Fruit fly (Drosophila melanogaster) Kc167 (cell line): ENCODE measurements around the gene Kmn2.

ENCODE experiments used
- Myc ChIP-seq: fragments of >200 bp; optimal IDR thresholded peaks from 2 replicates; lab custom pipeline; 2017; ENCODE audit warnings: missing external identifiers
- Sin3A ChIP-seq: fragments of >200 bp; optimal IDR thresholded peaks from 2 replicates; lab custom pipeline; 2018; ENCODE audit warnings: missing external identifiers
- h ChIP-seq: fragments of >200 bp; optimal IDR thresholded peaks from 3 replicates; lab custom pipeline; 2018; ENCODE audit warnings: missing external identifiers
- insv ChIP-seq: fragments of >200 bp; optimal IDR thresholded peaks from 3 replicates; lab custom pipeline; 2018; ENCODE audit warnings: missing external identifiers
- psq ChIP-seq: fragments of >200 bp; optimal IDR thresholded peaks from 2 replicates; lab custom pipeline; 2017; ENCODE audit warnings: missing external identifiers
- ttk ChIP-seq: sonication (Bioruptor generic); optimal IDR thresholded peaks from 2 replicates; lab custom pipeline; 2017; ENCODE audit warnings: missing external identifiers

Gene Kmn2

DNA sequence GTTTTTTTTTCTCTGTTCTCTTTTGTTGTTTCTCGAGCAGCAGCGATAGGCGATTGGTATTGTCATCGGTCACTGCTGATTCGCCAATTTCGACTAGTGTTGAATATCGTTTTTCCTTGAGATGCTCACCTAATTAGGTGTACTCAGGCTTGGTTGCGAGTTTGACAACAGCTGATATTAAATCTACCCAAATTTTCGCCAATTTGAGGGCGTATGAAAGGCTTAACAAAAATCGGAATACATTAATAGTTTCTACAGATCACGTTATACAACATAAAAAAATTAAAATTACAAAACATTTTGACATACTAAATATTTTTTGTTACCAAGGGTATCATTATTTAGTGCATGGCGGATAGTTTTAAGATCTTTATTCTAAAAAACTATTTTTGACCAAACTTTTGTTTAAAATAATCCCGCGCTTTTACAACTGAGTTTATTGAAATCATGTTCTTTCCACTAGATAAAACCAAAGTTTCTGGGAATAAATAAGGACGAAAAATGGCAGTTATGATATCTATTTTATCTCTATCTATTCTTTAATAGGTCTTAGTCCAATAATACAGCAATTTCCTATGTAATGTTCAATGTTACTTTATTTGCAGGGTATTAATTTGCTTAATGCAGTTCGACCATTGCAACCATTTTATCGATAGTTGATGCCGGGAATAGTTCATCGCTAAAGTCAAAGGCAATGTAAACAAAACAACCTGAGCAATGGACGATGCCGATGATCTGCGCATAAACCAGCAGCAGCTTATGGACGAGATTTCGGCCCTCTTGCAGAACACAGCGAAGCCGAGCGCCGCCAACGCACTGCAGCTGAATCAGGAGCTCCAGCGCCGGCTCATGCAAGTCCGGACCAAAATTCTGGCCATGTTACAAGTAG, 12.3 kb upstream of the Kmn2 start, which contains the start of the genes CG10435 and Pbp95:
CG10435 (minus strand) TSS at position 81 of the 889 bp plus-strand sequence.
Pbp95 (plus strand) TSS at position 671 of the 889 bp plus-strand sequence.
- no peak for TF ChIP-seq Myc (lab: Kevin White, UChicago)
- no peak for TF ChIP-seq Sin3A
- no peak for TF ChIP-seq psq (lab: Kevin White, UChicago)

DNA sequence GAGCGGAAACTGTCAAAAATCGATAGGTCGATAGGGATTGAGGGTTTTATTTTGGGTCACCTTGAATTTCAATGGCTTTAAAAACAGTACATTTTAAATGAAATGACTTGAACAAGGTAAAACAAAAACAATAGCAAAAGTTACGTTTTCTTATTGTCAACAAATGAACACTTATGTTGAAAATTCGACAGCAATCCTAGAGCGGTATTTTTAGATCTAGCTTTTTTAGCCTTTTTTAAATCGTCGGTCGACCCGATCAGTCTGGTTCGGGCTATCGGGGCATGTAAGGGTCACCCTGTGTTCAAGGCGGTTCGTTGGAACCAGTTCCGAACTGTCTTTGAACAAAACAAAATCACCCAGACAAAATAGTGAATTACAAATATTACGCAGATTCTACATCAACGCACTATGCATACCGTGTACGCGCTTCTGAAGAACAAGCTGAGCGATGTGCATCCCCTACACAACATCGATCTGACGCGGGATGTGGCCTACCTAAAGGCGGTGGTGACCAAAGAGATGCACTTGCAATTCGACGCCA, 8.0 kb upstream of the Kmn2 start, which contains the start of the genes CG11052 and CG3223:
CG11052 (minus strand) TSS at position 218 of the 541 bp plus-strand sequence.
CG3223 (plus strand) TSS at position 321 of the 541 bp plus-strand sequence.
- no peak for TF ChIP-seq Myc (lab: Kevin White, UChicago)
- TF ChIP-seq h, result no peak
- no peak for TF ChIP-seq ttk
- no peak for TF ChIP-seq Sin3A
- TF ChIP-seq psq (lab: Kevin White, UChicago), result no peak
- no peak for TF ChIP-seq insv

DNA sequence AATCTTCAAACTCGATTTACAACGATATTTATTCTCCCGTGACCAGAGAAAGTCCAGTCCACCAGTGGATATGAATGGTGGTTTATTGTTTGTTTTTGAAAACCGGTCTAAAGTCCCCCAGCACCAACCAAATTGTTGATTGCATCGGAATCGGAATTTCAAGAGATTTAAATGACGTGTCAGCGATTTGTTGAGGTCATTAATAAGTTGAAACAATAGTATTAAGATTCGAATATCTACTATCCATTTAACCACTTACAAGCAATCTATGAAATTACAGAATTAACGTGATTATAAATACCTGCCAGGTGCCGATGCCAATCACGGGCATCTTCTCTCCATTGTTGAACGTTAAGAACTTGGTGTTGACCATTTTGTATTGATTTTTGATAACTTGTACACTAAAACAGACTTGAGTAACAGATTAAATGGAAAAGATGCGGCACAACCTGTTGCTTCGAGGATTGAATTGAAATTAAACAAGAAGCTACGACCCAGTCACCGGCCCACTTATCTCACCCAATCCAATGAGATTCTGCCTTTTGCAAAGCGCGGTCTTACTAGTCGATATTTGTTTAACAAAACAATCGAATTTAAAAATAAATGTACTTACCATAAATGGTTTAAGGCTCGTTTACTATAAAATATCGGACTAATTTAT, 6.6 kb upstream of the Kmn2 start, which contains the start of gene CG2767:
CG2767 (minus strand) TSS at position 516 of the 661 bp plus-strand sequence.
- TF ChIP-seq psq (lab: Kevin White, UChicago) (no peak), Sin3A (no peak), Myc (lab: Kevin White, UChicago) (no peak), ttk (no peak), h (no peak), insv (no peak)

DNA sequence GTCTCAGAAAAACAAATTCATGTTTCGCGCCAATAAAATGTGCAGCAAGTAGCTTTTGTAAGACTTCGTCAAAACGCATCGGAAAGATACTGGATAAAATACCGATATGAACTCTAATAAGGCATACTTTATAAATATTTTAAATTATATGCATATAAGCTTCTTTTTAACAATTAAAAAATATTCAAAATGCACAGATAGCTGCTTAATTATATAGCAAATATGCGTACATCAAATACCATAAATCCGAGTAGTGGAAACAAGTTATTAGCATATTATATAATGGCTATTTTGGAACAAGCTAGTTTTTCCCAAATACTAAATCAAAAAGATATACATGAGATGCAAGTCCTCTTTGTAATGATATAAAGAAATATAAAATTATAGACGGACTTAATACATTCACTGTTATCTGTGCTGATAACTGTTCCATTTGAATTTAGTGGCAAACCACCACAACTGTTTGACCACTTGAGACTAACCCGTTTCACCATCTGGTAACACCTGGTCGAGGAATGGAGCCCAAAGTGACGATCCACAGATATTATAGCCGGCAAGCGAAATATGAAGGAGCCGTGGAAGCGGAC, 1.5 kb downstream of the Kmn2 start, which contains the start of gene PIG-H:
PIG-H (plus strand) TSS at position 303 of the 587 bp plus-strand sequence.
- TF ChIP-seq Myc (lab: Kevin White, UChicago) (no peak), insv (no peak), Sin3A (no peak), ttk (no peak), psq (lab: Kevin White, UChicago) (no peak), h (no peak)

DNA sequence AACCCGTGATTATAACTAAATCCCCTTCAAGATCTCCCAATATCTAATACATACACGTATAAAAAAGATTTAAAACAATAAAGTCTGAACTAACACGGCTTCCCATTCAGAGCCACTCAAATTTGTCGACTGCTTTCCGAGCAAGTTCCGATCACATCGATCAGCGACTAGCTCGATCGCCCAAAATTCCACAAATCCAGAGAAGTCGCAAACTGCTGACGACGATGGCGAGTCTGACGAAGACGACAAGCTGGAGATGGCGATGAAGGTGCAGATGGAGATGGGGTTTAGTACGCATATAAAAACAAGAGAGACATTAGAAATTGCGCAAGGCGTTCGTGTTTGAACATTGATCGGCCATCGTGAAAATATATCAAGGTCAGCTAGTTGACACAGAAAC, 2.3 kb downstream of the Kmn2 start:
- TF ChIP-seq h (no peak), psq (lab: Kevin White, UChicago) (no peak), insv (no peak)

DNA sequence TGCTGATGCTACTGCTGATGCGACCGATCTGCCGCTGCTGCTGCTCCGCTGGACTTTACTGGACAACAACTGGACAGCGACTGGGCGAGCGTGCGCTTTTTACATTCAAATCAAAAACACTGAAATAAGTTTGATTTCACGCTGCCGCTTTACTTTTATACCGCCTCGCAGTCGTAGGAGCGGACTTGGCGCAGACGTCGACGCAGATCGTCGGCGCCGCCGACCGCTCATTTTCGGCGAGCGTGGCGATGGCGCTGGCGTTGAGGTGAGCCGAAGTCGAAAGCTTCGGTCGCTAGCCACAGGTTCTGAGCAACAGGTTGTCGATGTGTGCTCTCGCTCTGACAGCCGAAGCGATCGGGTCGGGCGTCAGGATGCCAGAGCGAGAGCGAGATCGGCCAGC, 5.4 kb downstream of the Kmn2 start, which contains the start of gene Elovl7:
Elovl7 (minus strand) TSS at position 131 of the 400 bp plus-strand sequence.
- no peak for TF ChIP-seq Sin3A
- no peak for TF ChIP-seq insv
- TF ChIP-seq Myc (lab: Kevin White, UChicago), result no peak
- TF ChIP-seq h, result no peak
- TF ChIP-seq psq (lab: Kevin White, UChicago), result no peak
- no peak for TF ChIP-seq ttk

DNA sequence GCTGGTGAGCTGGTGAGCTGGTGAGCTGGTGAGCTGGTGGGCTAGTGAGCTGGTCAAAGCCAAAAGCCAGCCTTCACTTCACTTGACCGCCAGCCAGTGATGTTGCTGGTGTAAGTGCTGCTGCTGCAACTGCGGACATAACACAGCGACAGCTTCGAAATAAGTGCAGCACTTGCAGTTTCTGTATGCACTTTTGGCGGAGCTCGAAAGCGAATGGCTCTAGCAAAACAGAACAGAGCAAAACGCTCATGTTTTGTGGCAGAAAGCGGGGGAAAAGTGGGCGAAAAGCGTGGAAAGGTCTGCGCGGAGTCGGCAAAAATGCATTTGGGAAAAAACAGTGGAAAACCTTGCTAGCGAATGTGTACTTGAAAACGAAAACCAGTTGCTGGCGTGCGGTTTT, 6.5 kb downstream of the Kmn2 start:
- no peak for TF ChIP-seq psq (lab: Kevin White, UChicago)
- TF ChIP-seq ttk, result no peak
- no peak for TF ChIP-seq Sin3A
- TF ChIP-seq insv, result no peak
- no peak for TF ChIP-seq Myc (lab: Kevin White, UChicago)
- no peak for TF ChIP-seq h

DNA sequence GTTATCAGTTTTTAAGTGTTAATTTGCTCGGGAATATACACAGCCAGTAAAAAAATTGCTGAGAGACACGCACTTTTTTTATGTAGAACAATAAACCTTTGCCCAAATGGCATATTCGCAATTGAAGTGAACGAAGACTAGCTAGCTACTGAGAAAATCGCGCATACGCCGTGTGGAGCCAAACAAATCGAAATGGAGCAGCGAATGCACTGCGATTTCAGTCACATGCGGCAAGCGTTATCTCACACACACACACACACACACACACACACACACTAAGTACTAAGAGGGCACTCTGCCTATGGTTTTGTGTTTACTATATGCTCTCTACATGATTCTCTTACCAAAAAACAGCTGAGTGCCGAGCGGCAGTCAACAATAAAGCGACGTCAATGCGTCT, 7.6 kb downstream of the Kmn2 start:
- TF ChIP-seq ttk (no peak), h (no peak)

DNA sequence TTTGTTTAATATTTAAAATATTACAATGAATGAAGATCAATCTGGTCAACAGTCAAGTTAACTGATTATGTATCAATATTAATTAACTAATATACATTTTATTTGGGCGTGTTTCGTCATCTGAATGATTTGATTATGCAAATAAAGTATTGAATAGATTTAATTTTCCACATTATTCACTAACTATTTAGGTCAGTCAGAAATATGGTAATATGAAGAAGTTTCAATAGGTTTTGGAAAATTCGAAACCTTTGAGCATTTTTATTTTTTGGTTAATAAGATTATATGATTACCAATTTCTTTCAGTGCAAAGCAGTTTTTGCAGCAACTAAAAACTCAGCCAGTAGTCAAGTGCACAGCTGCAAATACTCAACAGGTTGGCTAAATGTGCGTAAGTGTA, 9.0 kb downstream of the Kmn2 start:
- no peak for TF ChIP-seq insv
- no peak for TF ChIP-seq ttk
- TF ChIP-seq h, result no peak
- TF ChIP-seq psq (lab: Kevin White, UChicago), result no peak
- no peak for TF ChIP-seq Myc (lab: Kevin White, UChicago)
- TF ChIP-seq Sin3A, result no peak

DNA sequence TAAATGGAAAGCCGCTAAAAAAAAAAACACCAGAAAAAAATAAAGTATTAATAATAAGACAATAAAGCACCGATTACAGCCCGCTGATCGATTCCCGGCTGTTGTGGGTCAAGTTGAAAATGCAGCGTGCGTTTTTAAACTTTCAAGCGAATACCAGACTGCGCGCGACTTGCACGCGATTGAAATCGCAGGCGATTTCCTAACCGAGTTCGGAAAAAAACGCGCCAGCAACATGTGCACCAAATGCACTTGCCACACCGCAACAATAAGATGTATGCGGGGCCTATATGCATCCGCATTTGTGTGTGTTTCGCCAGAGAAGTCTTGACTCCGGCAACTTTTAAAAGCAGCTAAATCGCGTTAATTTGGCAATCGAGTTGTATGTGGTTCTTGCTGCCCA, 9.7 kb downstream of the Kmn2 start:
- TF ChIP-seq insv (no peak), psq (lab: Kevin White, UChicago) (no peak), ttk (no peak), Myc (lab: Kevin White, UChicago) (no peak), Sin3A (no peak), h (no peak)

DNA sequence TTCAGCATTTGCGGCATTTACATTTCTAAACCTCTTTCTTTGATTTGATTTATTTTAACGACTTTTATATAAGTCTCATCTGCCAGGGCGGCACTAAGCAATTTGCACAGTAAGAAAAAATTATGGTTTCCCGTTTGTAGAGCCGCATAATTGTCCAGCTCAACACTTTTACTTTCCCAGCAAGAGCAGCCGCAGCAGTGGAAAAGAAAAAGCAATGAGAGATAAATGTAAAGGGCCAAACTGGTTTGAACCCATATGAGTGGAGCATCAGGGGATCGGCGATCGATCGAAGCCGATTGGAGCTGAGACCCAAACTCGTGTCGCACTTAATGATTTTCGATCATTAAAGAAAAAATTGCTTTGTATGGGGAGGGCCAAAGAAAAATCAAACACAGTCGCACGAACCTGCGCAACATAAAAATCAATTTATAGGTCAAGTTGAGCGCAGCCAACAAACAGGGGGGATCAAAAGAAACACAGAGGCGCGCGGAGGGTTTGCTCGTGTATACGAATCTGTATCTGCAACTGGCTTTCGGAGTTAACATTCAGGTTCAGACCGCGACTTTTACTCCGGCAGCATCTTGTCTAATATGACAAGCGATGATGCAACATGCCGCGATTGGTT, 10.2 kb downstream of the Kmn2 start:
- TF ChIP-seq h, result no peak
- TF ChIP-seq psq (lab: Kevin White, UChicago), result no peak

DNA sequence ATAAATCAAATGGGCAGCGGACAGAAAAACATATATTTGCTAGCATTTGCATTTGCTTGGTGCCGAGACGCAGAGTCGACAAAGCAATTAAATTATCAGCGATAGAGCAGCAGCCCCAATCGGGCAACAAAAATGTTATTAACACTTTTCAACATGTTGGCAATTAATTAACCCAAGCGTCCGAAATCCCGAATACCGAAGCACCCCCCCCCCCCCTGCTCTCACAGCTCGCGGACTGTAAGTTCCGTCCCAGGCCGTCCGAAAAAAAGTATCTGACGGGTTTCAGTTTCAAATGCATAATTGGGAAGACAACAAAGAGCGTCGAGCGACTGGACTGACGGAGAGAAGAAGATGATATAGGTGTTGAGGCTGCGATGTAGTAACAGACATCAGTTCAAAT, 10.9 kb downstream of the Kmn2 start:
- TF ChIP-seq ttk (no peak), Sin3A (no peak), h (no peak), insv (no peak), psq (lab: Kevin White, UChicago) (no peak), Myc (lab: Kevin White, UChicago) (no peak)
